Worm (Caenorhabditis elegans): ENCODE data around the gene F53H2.1.

DNA sequence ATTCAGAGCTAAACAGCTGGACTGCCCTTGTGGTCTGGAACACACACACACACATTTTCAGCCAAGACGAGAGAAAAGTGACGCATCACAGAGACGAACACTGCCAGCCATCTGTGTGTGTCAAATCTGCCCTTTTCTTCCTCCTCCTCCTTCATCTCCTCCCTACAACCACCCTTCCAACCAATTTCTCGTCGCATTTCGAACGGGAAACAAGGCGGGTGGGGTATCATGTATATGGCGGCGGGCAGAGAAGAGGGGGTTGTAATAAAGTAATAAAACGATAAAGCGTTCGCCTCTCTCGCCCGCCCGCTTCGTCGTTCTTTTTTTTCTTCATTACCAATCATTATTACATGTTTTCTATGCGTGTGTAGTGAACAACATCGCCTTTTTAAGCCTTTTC lies 22.8 kb downstream of the F53H2.1 start:
- TF ChIP-seq mep-1 (tag; optimal IDR thresholded peaks at IDR 0.05) (no peak), ztf-11 (tag; optimal IDR thresholded peaks at IDR 0.05) (no peak), pha-4 (tag; optimal IDR thresholded peaks at IDR 0.05) (no peak), unc-39 (tag; optimal IDR thresholded peaks at IDR 0.05) (no peak)

All from whole organism, mixed stage, embryonic.